Worm (Caenorhabditis elegans): ENCODE results near the gene R09E10.2.

R09E10.2 gene

ce11 chrIV:10284194-10284910 lies 33.7 kb downstream of the R09E10.2 start, which contains the start of gene rad-51 (continued):
- TF ChIP-seq ceh-91 (GFP tag; IDR thresholded peaks at IDR 0.05) (no peak), K12H6.12 (tag; optimal IDR thresholded peaks at IDR 0.05) (no peak), snpc-1.3 (tag; optimal IDR thresholded peaks at IDR 0.05; ENCODE audit: insufficient read depth) (no peak), F33H1.4 (GFP tag; IDR thresholded peaks at IDR 0.05) (no peak), dpl-1 (GFP tag; optimal IDR thresholded peaks at IDR 0.05) (peak; percentile 49), madf-10 (tag; optimal IDR thresholded peaks at IDR 0.05) (no peak), nfyb-1 (GFP tag; IDR thresholded peaks at IDR 0.05) (no peak), ztf-25 (GFP tag; IDR thresholded peaks at IDR 0.05) (no peak), bed-1 (GFP tag; IDR thresholded peaks at IDR 0.05) (no peak), F57A8.1 (GFP tag; optimal IDR thresholded peaks at IDR 0.05) (no peak), nhr-179 (tag; optimal IDR thresholded peaks at IDR 0.05) (no peak), ceh-40 (GFP tag; IDR thresholded peaks at IDR 0.05) (no peak), lin-54 (GFP tag; optimal IDR thresholded peaks at IDR 0.05) (peak; percentile 76), F57C9.4 (tag; optimal IDR thresholded peaks at IDR 0.05) (no peak), ccch-3 (GFP tag; optimal IDR thresholded peaks at IDR 0.05) (no peak), nfya-2 (GFP tag; IDR thresholded peaks at IDR 0.05) (no peak), F52B5.7 (tag; optimal IDR thresholded peaks at IDR 0.05) (no peak), ztf-18 (tag; optimal IDR thresholded peaks at IDR 0.05) (peak; percentile 19), attf-3 (GFP tag; conservative IDR thresholded peaks at IDR 0.05) (0 out of 2 replicates have a peak, but pooled peaks have one; percentile 38), bed-2 (GFP tag; IDR thresholded peaks at IDR 0.05) (no peak), attf-6 (GFP tag; IDR thresholded peaks at IDR 0.05) (no peak), B0261.1 (tag; optimal IDR thresholded peaks at IDR 0.05) (no peak), nhr-80 (tag; optimal IDR thresholded peaks at IDR 0.05) (peak; percentile 70), ceh-27 (GFP tag; optimal IDR thresholded peaks at IDR 0.05) (peak; percentile 53), ama-1 (optimal IDR thresholded peaks at IDR 0.05) (no peak), ama-1 (GFP tag; optimal IDR thresholded peaks at IDR 0.05) (no peak), lin-40 (tag; optimal IDR thresholded peaks at IDR 0.05) (peak; percentile 30), zim-3 (tag; optimal IDR thresholded peaks at IDR 0.05) (no peak), sea-2 (GFP tag; IDR thresholded peaks at IDR 0.05) (no peak), hrde-1 (tag; optimal IDR thresholded peaks at IDR 0.05; ENCODE audit: borderline replicate concordance) (no peak), snpc-4 (GFP tag; optimal IDR thresholded peaks at IDR 0.05) (peak; percentile 24), snpc-4 (tag; optimal IDR thresholded peaks at IDR 0.05) (peak in 2 of 4 experiments; percentile 3 to 47)

DNA sequence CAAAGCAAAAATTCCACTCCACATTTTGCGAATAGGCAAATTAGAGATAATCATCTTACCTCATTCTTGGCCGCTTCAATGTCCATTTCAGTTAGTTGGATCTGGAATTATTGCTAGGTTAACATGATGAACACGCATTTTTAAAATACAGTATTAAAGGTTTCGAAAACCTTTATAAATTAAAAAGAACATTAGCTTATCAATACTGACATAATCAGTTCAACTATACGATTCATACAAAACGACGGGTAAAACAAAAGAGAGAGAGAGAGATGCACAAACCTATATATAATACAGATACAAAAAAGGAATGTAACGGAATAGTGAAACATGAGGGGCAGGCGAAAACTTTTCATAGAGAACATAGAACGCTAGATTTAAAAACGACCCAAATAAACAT lies 36.6 kb downstream of the R09E10.2 start, which contains the start of gene thk-1:
TSS of gene thk-1 (minus strand) at position 101 of the 400 bp plus-strand sequence.
- TF ChIP-seq aptf-2 (GFP tag; conservative IDR thresholded peaks at IDR 0.05) = no peak
- TF ChIP-seq T26A5.8 (tag; optimal IDR thresholded peaks at IDR 0.05) = no peak
- peak; percentile 5 for TF ChIP-seq nhr-80 (tag; optimal IDR thresholded peaks at IDR 0.05)

DNA sequence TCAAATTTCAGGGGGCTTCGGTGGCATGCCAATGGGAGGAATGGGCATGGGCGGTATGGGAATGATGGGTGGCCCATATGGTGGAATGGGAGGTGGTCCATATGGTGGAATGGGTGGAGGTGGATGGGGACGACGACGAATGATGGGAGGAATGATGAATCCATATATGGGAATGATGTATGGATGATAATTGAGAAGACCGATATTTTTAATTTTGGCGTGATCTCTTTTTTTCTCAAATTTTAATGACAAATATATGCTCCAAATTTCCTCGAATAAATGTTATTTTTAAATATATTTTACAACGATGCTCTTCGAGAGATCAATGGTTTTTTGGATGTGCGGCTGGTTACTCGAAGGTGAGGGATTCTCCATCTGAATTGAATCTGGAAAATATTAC lies 40.4 kb downstream of the R09E10.2 start, which contains the start of gene Y43C5A.4:
TSS of gene Y43C5A.4 (plus strand) at position 301 of the 400 bp plus-strand sequence.
- no peak for TF ChIP-seq Y53G8AR.9 (GFP tag; conservative IDR thresholded peaks at IDR 0.05)
- TF ChIP-seq nhr-27 (tag; optimal IDR thresholded peaks at IDR 0.05) = no peak
- no peak for TF ChIP-seq cebp-2 (GFP tag; IDR thresholded peaks at IDR 0.05)
- no peak for TF ChIP-seq Y67H2A.10 (GFP tag; conservative IDR thresholded peaks at IDR 0.05)
- no peak for TF ChIP-seq zfh-2 (GFP tag; conservative IDR thresholded peaks at IDR 0.05)
- TF ChIP-seq atf-7 (tag; optimal IDR thresholded peaks at IDR 0.05) = no peak
- TF ChIP-seq hrde-1 (tag; optimal IDR thresholded peaks at IDR 0.05; ENCODE audit: borderline replicate concordance) = no peak
- TF ChIP-seq egl-44 (GFP tag; IDR thresholded peaks at IDR 0.05) = no peak
- TF ChIP-seq mes-4 (tag; optimal IDR thresholded peaks at IDR 0.05) = no peak
- no peak for TF ChIP-seq unc-62 (GFP tag; optimal IDR thresholded peaks at IDR 0.05)
- no peak for TF ChIP-seq tlf-1 (GFP tag; optimal IDR thresholded peaks at IDR 0.05)
- TF ChIP-seq snpc-1.1 (tag; optimal IDR thresholded peaks at IDR 0.05; ENCODE audit: insufficient read depth) = no peak
- TF ChIP-seq rcor-1 (GFP tag; IDR thresholded peaks at IDR 0.05) = no peak
- no peak for TF ChIP-seq F37B4.10 (GFP tag; IDR thresholded peaks at IDR 0.05)
- no peak for TF ChIP-seq lag-1 (GFP tag; IDR thresholded peaks at IDR 0.05)

All from whole organism, young adult.